Fruit fly (Drosophila melanogaster) whole organism, embryonic: Measurements from ENCODE around the gene CG12951.

Source experiments
- Atf6 ChIP-seq: fragments of 200-800 bp; sonication (Bioruptor generic); IDR thresholded peaks from 2 replicates; pipeline ENCODE4 v1.3.6; 2022; ENCODE audit warnings: missing biosample characterization, missing genetic modification characterization
- CG11723 ChIP-seq: fragments of 200-800 bp; sonication (Bioruptor generic); optimal IDR thresholded peaks from 2 replicates; lab custom pipeline; 2017; ENCODE audit warnings: missing biosample characterization, mild to moderate bottlenecking, missing genetic modification characterization
- CG12299 ChIP-seq: fragments of 200-800 bp; sonication (Bioruptor generic); optimal IDR thresholded peaks from 2 replicates; lab custom pipeline; 2018; ENCODE audit warnings: missing biosample characterization, mild to moderate bottlenecking, missing genetic modification characterization
- CG13894 ChIP-seq: fragments of 200-800 bp; sonication (Bioruptor generic); optimal IDR thresholded peaks from 3 replicates; lab custom pipeline; 2018; ENCODE audit warnings: missing biosample characterization, mild to moderate bottlenecking, missing genetic modification characterization, moderate library complexity
- CG15269 ChIP-seq: fragments of 200-800 bp; sonication (Bioruptor generic); optimal IDR thresholded peaks from 2 replicates; lab custom pipeline; 2018; ENCODE audit warnings: missing biosample characterization, mild to moderate bottlenecking, missing genetic modification characterization, moderate library complexity
- CG15514 ChIP-seq: fragments of 200-800 bp; sonication (Bioruptor generic); optimal IDR thresholded peaks from 3 replicates; lab custom pipeline; 2017; ENCODE audit warnings: missing biosample characterization, missing genetic modification characterization, mild to moderate bottlenecking, moderate library complexity, missing genetic modification reagents
- CG30403 ChIP-seq: fragments of 200-800 bp; sonication (Bioruptor generic); optimal IDR thresholded peaks from 3 replicates; lab custom pipeline; 2016; ENCODE audit warnings: missing biosample characterization, missing genetic modification characterization
- CG31388 ChIP-seq: fragments of 200-800 bp; sonication (Bioruptor generic); optimal IDR thresholded peaks from 2 replicates; lab custom pipeline; 2016; ENCODE audit warnings: missing biosample characterization, missing genetic modification characterization
- CG33213 ChIP-seq: fragments of 200-800 bp; sonication (Bioruptor generic); optimal IDR thresholded peaks from 3 replicates; lab custom pipeline; 2016; ENCODE audit warnings: missing biosample characterization, missing genetic modification characterization
- CG3407 ChIP-seq: fragments of 200-800 bp; sonication (Bioruptor generic); optimal IDR thresholded peaks from 2 replicates; lab custom pipeline; 2018; ENCODE audit warnings: missing biosample characterization, mild to moderate bottlenecking, missing genetic modification characterization
- CG4328 ChIP-seq: fragments of 200-800 bp; sonication (Bioruptor generic); optimal IDR thresholded peaks from 3 replicates; lab custom pipeline; 2017; ENCODE audit warnings: missing biosample characterization, missing genetic modification reagents, missing genetic modification characterization
- CG4360 ChIP-seq: fragments of 200-800 bp; sonication (Bioruptor generic); IDR thresholded peaks from 2 replicates; pipeline ENCODE4 v1.3.6; 2022; ENCODE audit warnings: missing biosample characterization, missing genetic modification characterization
- CG6272 ChIP-seq: fragments of 200-800 bp; sonication (Bioruptor generic); IDR thresholded peaks from 2 replicates; pipeline ENCODE4 v1.3.6; 2022; ENCODE audit warnings: missing biosample characterization, missing genetic modification characterization
- CG6854 ChIP-seq: fragments of 200-800 bp; sonication (Bioruptor generic); optimal IDR thresholded peaks from 3 replicates; lab custom pipeline; 2017; ENCODE audit warnings: missing biosample characterization, mild to moderate bottlenecking, missing genetic modification characterization
- CG7357 ChIP-seq: fragments of 200-800 bp; sonication (Bioruptor generic); IDR thresholded peaks from 3 replicates; pipeline ENCODE4 v1.3.6; 2022; ENCODE audit warnings: missing biosample characterization, missing genetic modification characterization
- CG8944 ChIP-seq: fragments of 200-800 bp; sonication (Bioruptor generic); optimal IDR thresholded peaks from 3 replicates; lab custom pipeline; 2016; ENCODE audit warnings: missing biosample characterization, missing genetic modification characterization
- CG9797 ChIP-seq: fragments of 200-800 bp; sonication (Bioruptor generic); optimal IDR thresholded peaks from 3 replicates; lab custom pipeline; 2018; ENCODE audit warnings: missing biosample characterization, mild to moderate bottlenecking, missing genetic modification characterization
- Deaf1 ChIP-seq: fragments of 200-800 bp; optimal IDR thresholded peaks from 3 replicates; lab custom pipeline; 2019; ENCODE audit warnings: missing biosample characterization, mild to moderate bottlenecking, missing genetic modification characterization, moderate library complexity
- Dfd ChIP-seq, 2 experiments: fragments of >200 bp; optimal IDR thresholded peaks; 2 replicates each; lab custom pipeline; 2017; ENCODE audit warnings: missing biosample characterization in 2 of 2, missing genetic modification characterization in 2 of 2
- Fer2 ChIP-seq: fragments of 200-800 bp; sonication (Bioruptor generic); optimal IDR thresholded peaks from 2 replicates; lab custom pipeline; 2018; ENCODE audit warnings: missing biosample characterization, mild to moderate bottlenecking, missing genetic modification characterization, moderate library complexity
- Fer3 ChIP-seq: fragments of 200-800 bp; sonication (Bioruptor generic); optimal IDR thresholded peaks from 2 replicates; lab custom pipeline; 2018; ENCODE audit warnings: missing biosample characterization, mild to moderate bottlenecking, missing genetic modification characterization, moderate library complexity
- HLH4C ChIP-seq: fragments of 200-800 bp; sonication (Bioruptor generic); IDR thresholded peaks from 3 replicates; pipeline ENCODE4 v1.3.6; 2022; ENCODE audit warnings: missing biosample characterization, missing genetic modification characterization; ENCODE audit not compliant: partially characterized antibody
- HmgZ ChIP-seq: fragments of 200-800 bp; sonication (Bioruptor generic); optimal IDR thresholded peaks from 2 replicates; lab custom pipeline; 2018; ENCODE audit warnings: missing biosample characterization, mild to moderate bottlenecking, missing genetic modification characterization
- MTF-1 ChIP-seq: fragments of 200-800 bp; sonication (Bioruptor generic); optimal IDR thresholded peaks from 2 replicates; lab custom pipeline; 2018; ENCODE audit warnings: missing biosample characterization, mild to moderate bottlenecking, missing genetic modification characterization, borderline replicate concordance
- Oaz ChIP-seq: fragments of 200-800 bp; sonication (Bioruptor generic); IDR thresholded peaks from 2 replicates; pipeline ENCODE4 v1.3.6; 2022; ENCODE audit warnings: missing biosample characterization, missing genetic modification characterization
- Poxn ChIP-seq: fragments of 200-800 bp; sonication (Bioruptor generic); IDR thresholded peaks from 2 replicates; pipeline ENCODE4 v1.3.6; 2022; ENCODE audit warnings: missing biosample characterization, missing genetic modification characterization
- Sox102F ChIP-seq: fragments of 200-800 bp; sonication (Bioruptor generic); optimal IDR thresholded peaks from 2 replicates; lab custom pipeline; 2018; ENCODE audit warnings: missing biosample characterization, mild to moderate bottlenecking, missing genetic modification characterization, moderate library complexity
- abd-A ChIP-seq: fragments of 200-800 bp; sonication (Bioruptor generic); optimal IDR thresholded peaks from 3 replicates; lab custom pipeline; 2019; ENCODE audit warnings: missing biosample characterization, mild to moderate bottlenecking, missing genetic modification characterization, moderate library complexity
- crc ChIP-seq: fragments of 200-800 bp; sonication (Bioruptor generic); optimal IDR thresholded peaks from 2 replicates; lab custom pipeline; 2016; ENCODE audit warnings: missing biosample characterization, missing genetic modification characterization
- disco-r ChIP-seq: fragments of 200-800 bp; sonication (Bioruptor generic); optimal IDR thresholded peaks from 2 replicates; lab custom pipeline; 2016; ENCODE audit warnings: missing biosample characterization, missing genetic modification characterization
- fd96Cb ChIP-seq: fragments of 200-800 bp; sonication (Bioruptor generic); optimal IDR thresholded peaks from 2 replicates; lab custom pipeline; 2018; ENCODE audit warnings: missing biosample characterization, mild to moderate bottlenecking, missing genetic modification characterization, moderate library complexity
- gro ChIP-seq: fragments of 200-800 bp; sonication (Bioruptor generic); optimal IDR thresholded peaks from 2 replicates; lab custom pipeline; 2016; ENCODE audit warnings: missing biosample characterization, missing genetic modification characterization
- kay ChIP-seq: fragments of 200-800 bp; sonication (Bioruptor generic); optimal IDR thresholded peaks from 2 replicates; lab custom pipeline; 2016; ENCODE audit warnings: missing biosample characterization, missing genetic modification characterization
- klu ChIP-seq: fragments of 200-800 bp; sonication (Bioruptor generic); IDR thresholded peaks from 2 replicates; pipeline ENCODE4 v1.3.6; 2022; ENCODE audit warnings: missing biosample characterization, missing genetic modification characterization
- luna ChIP-seq: fragments of 200-800 bp; sonication (Bioruptor generic); optimal IDR thresholded peaks from 2 replicates; lab custom pipeline; 2016; ENCODE audit warnings: missing biosample characterization, missing genetic modification characterization
- mld ChIP-seq: fragments of 200-800 bp; sonication (Bioruptor generic); IDR thresholded peaks from 3 replicates; pipeline ENCODE4 v1.3.6; 2022; ENCODE audit warnings: missing biosample characterization, missing genetic modification characterization; ENCODE audit not compliant: partially characterized antibody
- nau ChIP-seq: fragments of 200-800 bp; sonication (Bioruptor generic); optimal IDR thresholded peaks from 3 replicates; lab custom pipeline; 2017; ENCODE audit warnings: missing biosample characterization, mild to moderate bottlenecking, missing genetic modification characterization, missing genetic modification reagents
- nmo ChIP-seq: fragments of 200-800 bp; sonication (Bioruptor generic); optimal IDR thresholded peaks from 2 replicates; lab custom pipeline; 2018; ENCODE audit warnings: missing biosample characterization, mild to moderate bottlenecking, missing genetic modification characterization, moderate library complexity
- pb ChIP-seq: fragments of 200-800 bp; sonication (Bioruptor generic); optimal IDR thresholded peaks from 3 replicates; lab custom pipeline; 2016; ENCODE audit warnings: missing biosample characterization, missing genetic modification characterization
- run ChIP-seq: fragments of 200-800 bp; sonication (Bioruptor generic); optimal IDR thresholded peaks from 3 replicates; lab custom pipeline; 2018; ENCODE audit warnings: missing biosample characterization, mild to moderate bottlenecking, missing genetic modification characterization
- scrt ChIP-seq: fragments of 200-800 bp; sonication (Bioruptor generic); optimal IDR thresholded peaks from 2 replicates; lab custom pipeline; 2018; ENCODE audit warnings: missing biosample characterization, mild to moderate bottlenecking, missing genetic modification characterization, moderate library complexity
- seq ChIP-seq: fragments of 200-800 bp; sonication (Bioruptor generic); IDR thresholded peaks from 2 replicates; pipeline ENCODE4 v1.3.6; 2022; ENCODE audit warnings: missing biosample characterization, missing genetic modification characterization
- ssp ChIP-seq: fragments of 200-800 bp; sonication (Bioruptor generic); IDR thresholded peaks from 2 replicates; pipeline ENCODE4 v1.3.6; 2022; ENCODE audit warnings: missing biosample characterization, missing genetic modification characterization
- toy ChIP-seq: fragments of 200-800 bp; sonication (Bioruptor generic); IDR thresholded peaks from 2 replicates; pipeline ENCODE4 v1.3.6; 2022; ENCODE audit warnings: missing biosample characterization, missing genetic modification characterization
- trem ChIP-seq: fragments of 200-800 bp; optimal IDR thresholded peaks from 3 replicates; lab custom pipeline; 2019; ENCODE audit warnings: missing biosample characterization, mild to moderate bottlenecking, missing genetic modification characterization, moderate library complexity
- twi ChIP-seq: fragments of 200-800 bp; optimal IDR thresholded peaks from 2 replicates; lab custom pipeline; 2019; ENCODE audit warnings: missing biosample characterization, mild to moderate bottlenecking, missing genetic modification characterization, moderate library complexity
- vvl ChIP-seq: fragments of 200-800 bp; sonication (Bioruptor generic); IDR thresholded peaks from 2 replicates; pipeline ENCODE4 v1.3.6; 2022; ENCODE audit warnings: missing biosample characterization, missing genetic modification characterization
- wdn ChIP-seq: fragments of 200-800 bp; sonication (Bioruptor generic); IDR thresholded peaks from 2 replicates; pipeline ENCODE4 v1.3.6; 2022; ENCODE audit warnings: missing biosample characterization, missing genetic modification characterization
- zen ChIP-seq: fragments of 200-800 bp; sonication (Bioruptor generic); optimal IDR thresholded peaks from 3 replicates; lab custom pipeline; 2018; ENCODE audit warnings: missing biosample characterization, mild to moderate bottlenecking, missing genetic modification characterization, moderate library complexity

CG12951 gene

dm6 chr3R:9351415-9352379 lies 21.6 kb upstream of the CG12951 start (continued):
- TF ChIP-seq disco-r (GFP tag; lab: Kevin White, UChicago) (peak; percentile 29), Dfd (GFP tag; optimal IDR thresholded peaks at IDR 0.05; lab: Kevin White, UChicago) (no peak), HLH4C (GFP tag; lab: Robert Waterston, UW) (no peak), CG30403 (GFP tag; lab: Kevin White, UChicago) (peak; percentile 54), CG8944 (GFP tag; lab: Kevin White, UChicago) (peak; percentile 19), CG4360 (GFP tag; lab: Robert Waterston, UW) (no peak), Poxn (GFP tag; lab: Robert Waterston, UW) (no peak), nau (GFP tag; lab: Kevin White, UChicago) (peak; percentile 67), trem (tag; lab: Kevin White, UChicago) (no peak), Atf6 (GFP tag; lab: Robert Waterston, UW) (no peak), MTF-1 (GFP tag; lab: Kevin White, UChicago) (no peak), Fer2 (tag; lab: Kevin White, UChicago) (no peak), pb (GFP tag; lab: Kevin White, UChicago) (peak; percentile 43), abd-A (peak; percentile 90), Fer3 (tag; lab: Kevin White, UChicago) (peak; percentile 51), CG4328 (GFP tag; lab: Kevin White, UChicago) (peak; percentile 48), scrt (GFP tag; lab: Kevin White, UChicago) (peak; percentile 61), CG33213 (GFP tag; lab: Kevin White, UChicago) (no peak), nmo (GFP tag; lab: Kevin White, UChicago) (peak; percentile 45), CG11723 (GFP tag; lab: Kevin White, UChicago) (no peak), klu (GFP tag; lab: Robert Waterston, UW) (no peak), CG15514 (peak; percentile 76), run (tag; lab: Kevin White, UChicago) (no peak), CG9797 (GFP tag; lab: Kevin White, UChicago) (no peak), CG3407 (GFP tag; lab: Kevin White, UChicago) (no peak), CG15269 (tag; lab: Kevin White, UChicago) (peak; percentile 73), gro (GFP tag; lab: Kevin White, UChicago) (peak; percentile 75), CG7357 (GFP tag; lab: Robert Waterston, UW) (peak; percentile 55; the same call in 1 of the 3 replicates), HmgZ (peak; percentile 59), fd96Cb (tag; lab: Kevin White, UChicago) (peak; percentile 43), zen (tag; lab: Kevin White, UChicago) (no peak), Deaf1 (peak; percentile 63), crc (GFP tag; lab: Kevin White, UChicago) (peak; percentile 70), CG31388 (GFP tag; lab: Kevin White, UChicago) (no peak), CG13894 (tag; lab: Kevin White, UChicago) (peak; percentile 85), ssp (GFP tag; lab: Robert Waterston, UW) (no peak), mld (GFP tag; lab: Robert Waterston, UW) (no peak), toy (GFP tag; lab: Robert Waterston, UW) (no peak), wdn (GFP tag; lab: Robert Waterston, UW) (no peak), Oaz (GFP tag; lab: Robert Waterston, UW) (no peak), luna (peak; percentile 21), Sox102F (GFP tag; lab: Kevin White, UChicago) (peak; percentile 66), seq (GFP tag; lab: Robert Waterston, UW) (no peak), twi (tag; lab: Kevin White, UChicago) (no peak), kay (GFP tag; lab: Kevin White, UChicago) (peak; percentile 22), CG12299 (tag; lab: Kevin White, UChicago) (no peak), CG6854 (GFP tag; lab: Kevin White, UChicago) (peak; percentile 59), CG6272 (GFP tag; lab: Robert Waterston, UW) (no peak), vvl (GFP tag; lab: Robert Waterston, UW) (no peak)
